Worm (Caenorhabditis elegans) whole organism, L1 larva: ENCODE data around the gene srx-74.

ENCODE experiments used
- C04F5.9 ChIP-seq: sonication (generic microtip); optimal IDR thresholded peaks from 2 replicates; lab custom pipeline; 2016; ENCODE audit warnings: missing genetic modification characterization, missing compliant biosample characterization
- C16A3.4 ChIP-seq: fragments of 150-350 bp; optimal IDR thresholded peaks from 2 replicates; lab custom pipeline; 2014; ENCODE audit warnings: missing biosample characterization, missing genetic modification characterization
- aha-1 ChIP-seq: fragments of 150-350 bp; optimal IDR thresholded peaks from 2 replicates; lab custom pipeline; 2014; ENCODE audit warnings: missing biosample characterization, missing genetic modification characterization
- ceh-82 ChIP-seq, 3 experiments: fragments of 150-350 bp in 1 of 3; sonication (generic microtip) in 2 of 3; optimal IDR thresholded peaks; 2 replicates each; lab custom pipeline; 2014 to 2017; ENCODE audit warnings: missing biosample characterization in 3 of 3, missing genetic modification characterization in 3 of 3
- dpl-1 ChIP-seq, 3 experiments: fragments of 150-350 bp in 2 of 3; sonication (generic microtip) in 1 of 3; optimal IDR thresholded peaks; 2 replicates each; lab custom pipeline; 2014 to 2017; ENCODE audit warnings: missing biosample characterization in 3 of 3, missing genetic modification characterization in 3 of 3, missing genetic modification reagents in 3 of 3
- dsc-1 ChIP-seq: sonication (generic microtip); optimal IDR thresholded peaks from 2 replicates; lab custom pipeline; 2016; ENCODE audit warnings: mild to moderate bottlenecking, missing genetic modification characterization, missing compliant biosample characterization
- efl-1 ChIP-seq, 4 experiments: fragments of 150-350 bp; optimal IDR thresholded peaks in 3 of 4; peaks in 1 of 4; 1 replicate in 1 of 4; 2 replicates in 3 of 4; lab custom pipeline; 2014; ENCODE audit warnings: missing biosample characterization in 2 of 4, missing genetic modification characterization in 2 of 4, missing genetic modification reagents in 2 of 4
- egl-13 ChIP-seq: sonication (generic microtip); optimal IDR thresholded peaks from 2 replicates; lab custom pipeline; 2016; ENCODE audit warnings: missing genotype, missing genetic modification reagents, missing genetic modification characterization, missing compliant biosample characterization
- egl-27 ChIP-seq, 2 experiments: fragments of 150-350 bp in 1 of 2; sonication (generic microtip); optimal IDR thresholded peaks; 3 replicates each; lab custom pipeline; 2017 to 2018; ENCODE audit warnings: missing biosample characterization in 2 of 2, missing genetic modification characterization in 2 of 2, missing genetic modification reagents in 2 of 2
- fkh-10 ChIP-seq: sonication (generic microtip); optimal IDR thresholded peaks from 2 replicates; lab custom pipeline; 2017; ENCODE audit warnings: missing biosample characterization, missing genetic modification reagents, missing genetic modification characterization
- fkh-4 ChIP-seq: sonication (generic microtip); optimal IDR thresholded peaks from 2 replicates; lab custom pipeline; 2016; ENCODE audit warnings: missing compliant biosample characterization, missing genetic modification characterization, borderline replicate concordance
- fos-1 ChIP-seq: fragments of 150-350 bp; optimal IDR thresholded peaks from 2 replicates; lab custom pipeline; 2014; ENCODE audit warnings: missing biosample characterization, missing genetic modification characterization
- grh-1 ChIP-seq: fragments of 200-800 bp; sonication (Bioruptor generic); IDR thresholded peaks from 2 replicates; pipeline ENCODE4 v1.3.6; 2022; ENCODE audit warnings: missing genetic modification reagents, missing genetic modification characterization, missing compliant biosample characterization
- hpl-2 ChIP-seq: fragments of 150-350 bp; optimal IDR thresholded peaks from 2 replicates; lab custom pipeline; 2014; ENCODE audit warnings: missing biosample characterization, missing genetic modification reagents, missing genetic modification characterization
- irx-1 ChIP-seq: sonication (generic microtip); optimal IDR thresholded peaks from 2 replicates; lab custom pipeline; 2016; ENCODE audit warnings: missing genetic modification characterization, missing compliant biosample characterization
- isw-1 ChIP-seq: fragments of 200-800 bp; sonication (Bioruptor generic); IDR thresholded peaks from 2 replicates; pipeline ENCODE4 v1.3.6; 2022; ENCODE audit warnings: missing genetic modification characterization, missing compliant biosample characterization
- lin-14 ChIP-seq: fragments of 200-800 bp; sonication (Bioruptor generic); optimal IDR thresholded peaks from 2 replicates; lab custom pipeline; 2018; ENCODE audit warnings: mild to moderate bottlenecking, missing genetic modification characterization, moderate library complexity, missing compliant biosample characterization
- lin-15B ChIP-seq: fragments of 150-350 bp; sonication (generic microtip); optimal IDR thresholded peaks from 3 replicates; lab custom pipeline; 2014; ENCODE audit warnings: missing biosample characterization, missing genetic modification characterization
- lin-39 ChIP-seq: fragments of 150-350 bp; optimal IDR thresholded peaks from 2 replicates; lab custom pipeline; 2014; ENCODE audit warnings: missing biosample characterization, missing genetic modification reagents, missing genetic modification characterization
- lsy-2 ChIP-seq, 2 experiments: fragments of 150-350 bp; optimal IDR thresholded peaks; 2 replicates each; lab custom pipeline; 2014; ENCODE audit warnings: missing biosample characterization in 2 of 2, missing genetic modification characterization in 2 of 2
- mab-9 ChIP-seq: fragments of 200-800 bp; sonication (Bioruptor generic); IDR thresholded peaks from 2 replicates; pipeline ENCODE4 v1.3.6; 2022; ENCODE audit warnings: missing genetic modification reagents, missing genetic modification characterization, missing compliant biosample characterization
- mep-1 ChIP-seq: fragments of 150-350 bp; optimal IDR thresholded peaks from 2 replicates; lab custom pipeline; 2014; ENCODE audit warnings: missing biosample characterization, missing genetic modification characterization
- nhr-11 ChIP-seq: fragments of 150-350 bp; optimal IDR thresholded peaks from 2 replicates; lab custom pipeline; 2014; ENCODE audit warnings: missing biosample characterization, missing genetic modification characterization
- nhr-20 ChIP-seq: sonication (generic microtip); optimal IDR thresholded peaks from 2 replicates; lab custom pipeline; 2016; ENCODE audit warnings: mild to moderate bottlenecking, missing genetic modification characterization, missing compliant biosample characterization
- nhr-47 ChIP-seq: sonication (generic microtip); optimal IDR thresholded peaks from 2 replicates; lab custom pipeline; 2016; ENCODE audit warnings: mild to moderate bottlenecking, missing genetic modification characterization, moderate library complexity, missing compliant biosample characterization
- nhr-71 ChIP-seq: sonication (generic microtip); optimal IDR thresholded peaks from 2 replicates; lab custom pipeline; 2016; ENCODE audit warnings: mild to moderate bottlenecking, missing genetic modification characterization, moderate library complexity, missing compliant biosample characterization
- nhr-85 ChIP-seq: sonication (generic microtip); peaks from one replicate; lab custom pipeline; 2016; ENCODE audit warnings: missing genetic modification characterization, inconsistent platforms, missing compliant biosample characterization
- pag-3 ChIP-seq: sonication (generic microtip); optimal IDR thresholded peaks from 2 replicates; lab custom pipeline; 2017; ENCODE audit warnings: missing genetic modification characterization, mild to moderate bottlenecking, missing compliant biosample characterization, antibody characterized with exemption, borderline replicate concordance; ENCODE audit not compliant: insufficient read depth
- pax-3 ChIP-seq: fragments of 200-800 bp; sonication (Bioruptor generic); optimal IDR thresholded peaks from 2 replicates; lab custom pipeline; 2018; ENCODE audit warnings: mild to moderate bottlenecking, missing genetic modification characterization, moderate library complexity, missing compliant biosample characterization
- pqm-1 ChIP-seq: sonication (generic microtip); optimal IDR thresholded peaks from 3 replicates; lab custom pipeline; 2017; ENCODE audit warnings: missing biosample characterization, missing genetic modification characterization
- rnt-1 ChIP-seq: sonication (generic microtip); optimal IDR thresholded peaks from 2 replicates; lab custom pipeline; 2016; ENCODE audit warnings: mild to moderate bottlenecking, missing genetic modification characterization, moderate library complexity, missing compliant biosample characterization
- skn-1 ChIP-seq: fragments of 150-350 bp; optimal IDR thresholded peaks from 2 replicates; lab custom pipeline; 2014; ENCODE audit warnings: missing biosample characterization, missing genetic modification characterization
- snpc-4 ChIP-seq: fragments of 150-350 bp; optimal IDR thresholded peaks from 2 replicates; lab custom pipeline; 2014; ENCODE audit warnings: missing biosample characterization, missing genetic modification characterization
- snu-23 ChIP-seq: sonication (generic microtip); optimal IDR thresholded peaks from 2 replicates; lab custom pipeline; 2016; ENCODE audit warnings: missing genetic modification characterization, missing compliant biosample characterization
- sox-4 ChIP-seq: sonication (generic microtip); optimal IDR thresholded peaks from 2 replicates; lab custom pipeline; 2016; ENCODE audit warnings: missing genetic modification characterization, missing compliant biosample characterization
- sup-37 ChIP-seq: fragments of 200-800 bp; sonication (Bioruptor generic); optimal IDR thresholded peaks from 2 replicates; lab custom pipeline; 2018; ENCODE audit warnings: mild to moderate bottlenecking, missing genetic modification characterization, missing compliant biosample characterization
- swsn-7 ChIP-seq: sonication (generic microtip); optimal IDR thresholded peaks from 2 replicates; lab custom pipeline; 2016; ENCODE audit warnings: missing genetic modification characterization, missing compliant biosample characterization
- tbx-2 ChIP-seq: sonication (generic microtip); optimal IDR thresholded peaks from 2 replicates; lab custom pipeline; 2016; ENCODE audit warnings: missing genetic modification characterization, missing compliant biosample characterization
- unc-86 ChIP-seq: sonication (generic microtip); optimal IDR thresholded peaks from 2 replicates; lab custom pipeline; 2016; ENCODE audit warnings: missing genetic modification characterization, missing compliant biosample characterization
- unc-98 ChIP-seq: fragments of 200-800 bp; sonication (Bioruptor generic); IDR thresholded peaks from 2 replicates; pipeline ENCODE4 v1.3.6; 2022; ENCODE audit warnings: missing genetic modification characterization, missing compliant biosample characterization
- xbp-1 ChIP-seq: sonication (generic microtip); optimal IDR thresholded peaks from 2 replicates; lab custom pipeline; 2016; ENCODE audit warnings: missing genetic modification characterization, missing compliant biosample characterization
- zag-1 ChIP-seq: fragments of 150-350 bp; optimal IDR thresholded peaks from 2 replicates; lab custom pipeline; 2014; ENCODE audit warnings: missing biosample characterization, missing genetic modification characterization
- ztf-11 ChIP-seq, 2 experiments: sonication (generic microtip); optimal IDR thresholded peaks; 2 replicates each; lab custom pipeline; 2016 to 2017; ENCODE audit warnings: missing genetic modification characterization in 2 of 2, missing biosample characterization in 1 of 2, missing compliant biosample characterization in 1 of 2
- ztf-4 ChIP-seq: fragments of 150-350 bp; optimal IDR thresholded peaks from 2 replicates; lab custom pipeline; 2014; ENCODE audit warnings: missing biosample characterization, missing genetic modification characterization

The srx-74 gene

DNA sequence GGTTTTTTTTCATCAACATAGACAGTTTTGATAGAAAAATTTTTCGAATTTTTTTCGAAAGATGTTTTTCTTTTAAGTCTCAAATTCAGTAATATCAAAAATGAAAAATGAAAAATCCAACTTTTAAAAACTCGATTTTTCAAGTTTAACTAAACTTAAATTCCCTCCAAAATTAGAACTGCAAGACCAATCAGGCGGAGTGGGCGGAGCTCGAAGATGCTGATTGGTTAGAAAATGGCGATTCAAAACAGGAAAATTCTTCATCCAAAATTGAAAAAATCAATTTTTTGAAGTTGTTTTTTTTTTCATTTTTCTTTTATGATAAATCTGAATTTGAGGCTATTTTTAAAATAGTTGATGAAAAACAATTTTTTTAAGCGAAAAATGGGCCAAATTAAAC lies 37.6 kb downstream of the srx-74 start:
- no peak for TF ChIP-seq fkh-10 (GFP tag; lab: Kevin White, UChicago)
- TF ChIP-seq aha-1 = no peak
- peak in 1 of 2 experiments; percentile 15 for TF ChIP-seq efl-1 (optimal IDR thresholded peaks at IDR 0.05; lab: Kevin White, UChicago)
- peak in 1 of 2 experiments; percentile 27 for TF ChIP-seq efl-1 (GFP tag; optimal IDR thresholded peaks at IDR 0.05 in 1 of 2; lab: Kevin White, UChicago)
- peak in 1 of 3 experiments; percentile 18 for TF ChIP-seq dpl-1 (GFP tag; optimal IDR thresholded peaks at IDR 0.05; lab: Kevin White, UChicago)

- TF ChIP-seq efl-1 (optimal IDR thresholded peaks at IDR 0.05; lab: Kevin White, UChicago) (no peak), efl-1 (GFP tag; optimal IDR thresholded peaks at IDR 0.05 in 1 of 2; lab: Kevin White, UChicago) (peak; percentile 14 to 24), pag-3 (no peak)
Measured at ce11 chrV:4623535-4623934, 38.8 kb downstream of the srx-74 start.

DNA sequence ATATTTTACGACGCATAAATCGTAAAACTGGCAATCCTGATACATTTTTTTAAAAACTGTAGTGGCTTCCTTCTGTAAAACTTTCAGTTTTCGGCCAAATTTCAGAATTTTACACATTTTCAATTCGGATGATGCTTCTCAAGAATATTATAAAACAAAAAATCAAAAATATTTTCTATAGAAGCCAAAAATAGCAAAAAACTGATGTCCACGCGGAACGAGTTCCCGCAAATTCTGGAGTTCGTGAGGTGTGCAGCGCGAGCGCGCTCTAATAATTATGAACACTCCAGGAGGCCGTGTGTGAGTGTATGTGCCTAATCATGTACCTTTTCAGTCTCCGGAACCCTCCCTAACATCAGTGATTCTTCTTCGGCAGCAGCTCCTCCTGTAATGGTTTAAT lies 45.0 kb downstream of the srx-74 start, which contains the start of gene sumv-2:
sumv-2 (plus strand) TSS at position 301 of the 400 bp plus-strand sequence.
- TF ChIP-seq lin-15B (tag; lab: Kevin White, UChicago) = no peak
- no peak for TF ChIP-seq ztf-11 (tag; optimal IDR thresholded peaks at IDR 0.05; lab: Kevin White, UChicago)
- TF ChIP-seq nhr-85 (tag; lab: Kevin White, UChicago) = peak; percentile 5

DNA sequence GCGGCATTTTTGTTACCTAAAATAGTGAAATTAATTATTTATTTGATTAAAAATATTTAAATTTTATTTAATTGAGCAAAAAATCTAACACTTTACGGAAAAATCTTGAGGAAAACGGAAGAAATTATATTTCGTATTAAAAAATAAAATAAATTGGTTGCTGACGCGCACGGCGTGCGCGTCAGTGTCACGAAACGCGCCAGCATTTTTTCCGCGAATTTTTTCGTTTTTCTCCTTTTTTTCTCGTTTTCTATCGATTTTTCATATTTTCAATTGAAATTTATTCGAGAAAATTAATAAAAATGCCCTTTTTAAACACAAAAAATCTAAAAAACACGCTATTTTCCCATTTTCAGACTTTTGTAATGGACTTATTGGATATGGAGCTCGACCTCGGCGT lies 46.5 kb downstream of the srx-74 start, which contains the start of the genes Y61A9LA.10 and F54D11.4:
Y61A9LA.10 (minus strand) TSS at position 16 of the 400 bp plus-strand sequence.
F54D11.4 (plus strand) TSS at position 350 of the 400 bp plus-strand sequence.
- no peak for TF ChIP-seq mab-9 (GFP tag; lab: Robert Waterston, UW)
- TF ChIP-seq grh-1 (GFP tag; lab: Robert Waterston, UW) = 0 out of 2 replicates have a peak, but pooled peaks have one; percentile 9
- peak; percentile 15 for TF ChIP-seq hpl-2 (GFP tag; lab: Kevin White, UChicago)
- TF ChIP-seq nhr-20 (tag; lab: Kevin White, UChicago) = peak; percentile 59
- TF ChIP-seq snpc-4 (tag; lab: Kevin White, UChicago) = peak; percentile 13
- no peak for TF ChIP-seq pax-3 (tag; lab: Kevin White, UChicago)
- peak; percentile 74 for TF ChIP-seq xbp-1 (tag; lab: Kevin White, UChicago)
- peak; percentile 39 for TF ChIP-seq C16A3.4 (tag; lab: Kevin White, UChicago)
- peak; percentile 32 for TF ChIP-seq lin-39
- peak; percentile 70 to 78 for TF ChIP-seq lsy-2 (tag; optimal IDR thresholded peaks at IDR 0.05; lab: Kevin White, UChicago)
- peak; percentile 36 for TF ChIP-seq lin-15B (tag; lab: Kevin White, UChicago)
- peak; percentile 55 to 63 for TF ChIP-seq efl-1 (optimal IDR thresholded peaks at IDR 0.05; lab: Kevin White, UChicago)
- TF ChIP-seq efl-1 (GFP tag; optimal IDR thresholded peaks at IDR 0.05 in 1 of 2; lab: Kevin White, UChicago) = peak; percentile 66 to 94
- no peak for TF ChIP-seq pqm-1 (tag; lab: Kevin White, UChicago)
- TF ChIP-seq lin-14 (GFP tag; lab: Kevin White, UChicago) = no peak
- peak; percentile 61 for TF ChIP-seq tbx-2 (tag; lab: Kevin White, UChicago)
- no peak for TF ChIP-seq fkh-4
- TF ChIP-seq irx-1 (tag; lab: Kevin White, UChicago) = peak; percentile 58
- TF ChIP-seq ztf-4 = no peak
- TF ChIP-seq C04F5.9 (tag; lab: Kevin White, UChicago) = no peak
- TF ChIP-seq ceh-82 (tag; optimal IDR thresholded peaks at IDR 0.05; lab: Kevin White, UChicago) = peak; percentile 34 to 52 (median 35)
- TF ChIP-seq nhr-71 = peak; percentile 79
- TF ChIP-seq rnt-1 (tag; lab: Kevin White, UChicago) = no peak
- peak; percentile 79 for TF ChIP-seq nhr-85 (tag; lab: Kevin White, UChicago)
- TF ChIP-seq egl-27 (tag; optimal IDR thresholded peaks at IDR 0.05; lab: Kevin White, UChicago) = no peak
- TF ChIP-seq swsn-7 (tag; lab: Kevin White, UChicago) = peak; percentile 67
- peak; percentile 84 for TF ChIP-seq mep-1
- peak; percentile 11 for TF ChIP-seq fos-1 (tag; lab: Kevin White, UChicago)
- TF ChIP-seq unc-86 (tag; lab: Kevin White, UChicago) = peak; percentile 40
- no peak for TF ChIP-seq unc-98 (GFP tag; lab: Robert Waterston, UW)
- TF ChIP-seq pag-3 = no peak
- peak; percentile 19; the same call in 1 of the 2 replicates for TF ChIP-seq isw-1
- peak; percentile 53 to 73 (median 66) for TF ChIP-seq dpl-1 (GFP tag; optimal IDR thresholded peaks at IDR 0.05; lab: Kevin White, UChicago)
- TF ChIP-seq snu-23 = peak; percentile 63
- TF ChIP-seq zag-1 = no peak
- TF ChIP-seq egl-13 (tag; lab: Kevin White, UChicago) = peak; percentile 48
- TF ChIP-seq dsc-1 (tag; lab: Kevin White, UChicago) = peak; percentile 66
- TF ChIP-seq nhr-11 (tag; lab: Kevin White, UChicago) = no peak
- peak; percentile 24 for TF ChIP-seq sox-4
- TF ChIP-seq skn-1 (tag; lab: Kevin White, UChicago) = peak; percentile 54
- TF ChIP-seq sup-37 (GFP tag; lab: Kevin White, UChicago) = no peak
- peak; percentile 80 for TF ChIP-seq nhr-47
